Fruit fly (Drosophila melanogaster): ENCODE results near the gene CG32727.

Gene CG32727

dm6 chrX:7406908-7407307 lies at the start of gene CG32727:
CG32727 (plus strand) TSS chrX:7407208.
- no peak for TF ChIP-seq noc (tag; optimal IDR thresholded peaks at IDR 0.05)

dm6 chrX:7358496-7358895 lies 48.5 kb upstream of the CG32727 start, which contains the start of gene CG1999:
CG1999 (plus strand) TSS chrX:7358796.
- TF ChIP-seq noc (tag; optimal IDR thresholded peaks at IDR 0.05), result no peak

dm6 chrX:7368361-7368760 lies 38.6 kb upstream of the CG32727 start:
- TF ChIP-seq noc (tag; optimal IDR thresholded peaks at IDR 0.05), result no peak

dm6 chrX:7372475-7372874 lies 34.5 kb upstream of the CG32727 start:
- TF ChIP-seq noc (tag; optimal IDR thresholded peaks at IDR 0.05), result no peak

DNA sequence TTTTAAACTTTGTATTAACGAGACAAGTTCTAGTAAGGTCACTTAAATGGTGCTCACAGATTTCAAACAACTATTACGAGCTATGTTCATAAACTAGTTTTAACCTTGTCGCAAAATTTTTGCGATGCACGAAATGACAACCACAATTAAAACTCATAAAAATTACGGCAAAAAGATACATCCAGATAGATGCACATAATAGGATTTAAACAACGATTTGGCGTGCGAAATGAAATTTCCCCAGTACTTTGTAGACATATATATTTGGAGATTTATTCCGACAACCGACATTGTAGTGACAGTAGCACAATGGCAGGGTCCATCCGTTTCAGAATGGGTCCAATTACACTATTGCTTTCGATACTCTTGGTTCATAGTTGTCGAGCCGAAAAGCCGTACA lies 29.2 kb upstream of the CG32727 start, which contains the start of gene CheA7a:
CheA7a (plus strand) TSS at position 301 of the 400 bp plus-strand sequence.
- no peak for TF ChIP-seq noc (tag; optimal IDR thresholded peaks at IDR 0.05)

DNA sequence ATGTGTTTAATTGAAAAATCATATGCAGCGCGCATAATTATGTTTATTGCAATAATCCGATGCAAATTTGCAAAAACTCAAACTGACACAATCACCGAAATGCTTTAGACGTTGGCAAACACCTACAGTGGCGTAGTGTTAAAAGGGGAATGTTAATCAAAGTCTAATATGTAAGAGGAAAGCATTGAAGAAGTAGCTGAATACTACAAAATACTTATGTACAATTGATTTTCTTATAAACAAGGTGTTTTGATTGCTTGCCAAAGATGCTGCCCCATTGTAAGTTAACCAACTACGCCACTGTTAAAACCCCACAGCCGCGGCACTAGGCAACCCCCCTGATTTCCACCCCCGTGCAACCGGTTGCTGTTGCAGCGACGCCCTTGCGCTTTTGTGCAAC lies 27.4 kb upstream of the CG32727 start:
- no peak for TF ChIP-seq noc (tag; optimal IDR thresholded peaks at IDR 0.05)

- no peak for TF ChIP-seq noc (tag; optimal IDR thresholded peaks at IDR 0.05)
Measured at dm6 chrX:7382890-7383289, 24.1 kb upstream of the CG32727 start, which contains the start of gene CG42781. CG42781 (minus strand) TSS chrX:7382990.

dm6 chrX:7403074-7403473 lies 3.9 kb upstream of the CG32727 start, which contains the start of gene CG15035:
CG15035 (minus strand) TSS chrX:7403174.
- no peak for TF ChIP-seq noc (tag; optimal IDR thresholded peaks at IDR 0.05)

DNA sequence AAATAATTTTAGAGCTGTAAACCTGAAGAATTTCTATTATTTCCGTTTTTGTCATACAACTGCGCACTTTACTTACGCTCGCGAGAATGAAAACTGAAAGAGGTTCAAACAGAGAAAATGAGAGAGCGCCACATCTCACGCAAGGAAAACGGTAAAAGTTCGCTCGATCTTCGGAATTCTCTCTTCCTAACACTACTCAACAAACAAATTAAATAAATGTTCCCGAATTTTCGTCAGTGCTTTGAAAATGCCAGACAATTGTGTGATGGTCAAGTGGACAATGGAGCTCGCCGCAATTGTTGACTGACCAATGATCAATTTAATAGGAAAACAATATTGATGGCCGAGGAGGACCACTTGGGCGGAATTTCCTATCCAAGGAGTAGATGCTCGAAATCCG lies 1.3 kb upstream of the CG32727 start, which contains the start of gene CG1677:
CG1677 (minus strand) TSS at position 101 of the 400 bp plus-strand sequence.
- TF ChIP-seq noc (tag; optimal IDR thresholded peaks at IDR 0.05), result no peak

DNA sequence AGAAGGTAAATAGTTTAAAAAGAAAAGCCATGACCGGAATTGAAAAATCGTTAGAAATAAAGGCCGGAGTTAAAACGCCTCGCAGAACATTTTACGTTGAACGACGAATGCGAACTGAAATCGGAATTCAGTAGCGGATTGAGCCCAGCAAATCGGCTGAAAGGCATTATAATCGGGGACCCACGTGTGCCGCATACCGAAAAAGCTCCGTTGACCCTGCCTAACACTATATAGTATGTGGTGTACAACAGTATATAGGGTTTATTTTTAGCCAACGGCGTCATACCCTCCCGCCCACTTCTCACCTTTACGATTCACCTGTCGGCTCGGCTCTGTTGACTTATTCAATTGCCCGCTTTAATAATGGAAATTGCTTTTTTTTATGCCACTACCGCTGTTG lies 4.8 kb downstream of the CG32727 start, which contains the start of gene CG42246:
CG42246 (minus strand) TSS at position 101 of the 400 bp plus-strand sequence.
- TF ChIP-seq noc (tag; optimal IDR thresholded peaks at IDR 0.05), result no peak

- no peak for TF ChIP-seq noc (tag; optimal IDR thresholded peaks at IDR 0.05)
Measured at dm6 chrX:7412368-7412767, 5.4 kb downstream of the CG32727 start, which contains the start of gene CG42704. CG42704 (plus strand) TSS chrX:7412668.

dm6 chrX:7413569-7413968 lies 6.6 kb downstream of the CG32727 start, which contains the start of gene CG42705:
CG42705 (plus strand) TSS chrX:7413869.
- TF ChIP-seq noc (tag; optimal IDR thresholded peaks at IDR 0.05), result no peak

DNA sequence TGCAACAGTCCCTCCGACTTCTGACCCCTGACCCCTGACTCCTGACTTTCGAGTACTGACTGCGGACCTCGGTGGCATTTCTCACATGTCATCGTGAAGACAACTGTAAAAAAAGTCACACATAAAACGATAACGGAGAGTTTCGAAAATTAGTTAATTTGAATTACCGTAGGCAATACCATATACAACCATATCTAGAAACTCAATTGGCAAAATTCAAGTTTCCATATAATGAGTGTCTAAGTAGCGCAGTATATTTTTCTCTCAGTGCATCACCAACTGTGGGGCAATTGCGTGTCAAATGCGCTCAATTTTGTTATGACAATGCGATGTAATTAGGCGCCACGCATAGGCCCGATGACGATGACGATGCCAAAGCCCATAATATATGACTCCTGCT lies 8.0 kb downstream of the CG32727 start:
- no peak for TF ChIP-seq noc (tag; optimal IDR thresholded peaks at IDR 0.05)

DNA sequence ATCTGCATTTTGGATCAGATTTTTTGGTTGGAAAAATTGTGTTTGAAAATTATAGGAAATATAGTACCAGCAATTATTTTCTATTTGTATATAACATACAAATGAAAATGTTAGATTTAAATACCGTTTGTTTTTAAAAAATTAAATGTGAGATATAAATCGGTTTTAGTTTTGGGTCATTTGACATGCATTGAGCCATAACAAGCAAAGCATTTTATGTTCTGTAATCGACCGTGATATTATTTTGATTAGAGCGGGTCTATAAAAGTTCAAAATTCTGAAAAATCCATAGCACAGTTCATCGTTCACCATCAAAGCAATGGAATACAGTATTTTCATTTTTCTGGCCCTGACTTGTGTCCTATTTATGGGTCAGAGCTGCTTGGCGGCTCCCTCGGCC lies 9.9 kb downstream of the CG32727 start, which contains the start of gene CG34337:
CG34337 (plus strand) TSS at position 301 of the 400 bp plus-strand sequence.
- no peak for TF ChIP-seq noc (tag; optimal IDR thresholded peaks at IDR 0.05)

dm6 chrX:7417875-7418274 lies 10.9 kb downstream of the CG32727 start:
- no peak for TF ChIP-seq noc (tag; optimal IDR thresholded peaks at IDR 0.05)

DNA sequence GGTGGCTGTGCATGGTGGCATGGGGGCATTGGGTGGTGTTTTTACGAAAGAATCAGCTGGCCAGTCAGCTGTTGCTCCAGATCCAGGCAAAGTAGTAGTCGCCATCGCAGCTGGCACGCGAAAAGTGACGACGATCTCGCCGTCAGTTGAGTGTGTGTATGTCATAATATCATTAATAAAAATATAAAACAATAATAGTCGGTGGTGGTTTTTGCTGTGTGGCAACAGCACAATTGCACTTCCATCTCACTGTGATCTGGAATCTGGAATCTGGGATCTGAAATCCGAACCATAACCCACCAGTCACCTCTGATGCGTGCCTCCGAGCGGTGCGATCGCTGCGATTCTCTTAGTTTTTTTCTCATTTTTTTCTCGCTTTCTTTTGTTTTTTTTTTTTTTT lies 11.3 kb downstream of the CG32727 start, which contains the start of gene rumpel:
rumpel (plus strand) TSS at position 301 of the 400 bp plus-strand sequence.
- no peak for TF ChIP-seq noc (tag; optimal IDR thresholded peaks at IDR 0.05)

- no peak for TF ChIP-seq noc (tag; optimal IDR thresholded peaks at IDR 0.05)
Measured at dm6 chrX:7422577-7422976, 15.6 kb downstream of the CG32727 start.

- no peak for TF ChIP-seq noc (tag; optimal IDR thresholded peaks at IDR 0.05)
Measured at dm6 chrX:7424742-7425141, 17.7 kb downstream of the CG32727 start, which contains the start of gene CG15036. CG15036 (minus strand) TSS chrX:7424842.
